Worm (Caenorhabditis elegans): ENCODE measurements around the gene F58E6.6.

ce11 chrV:9725719-9726118 lies 27.1 kb downstream of the F58E6.6 start:
- TF ChIP-seq unc-62 (GFP tag; optimal IDR thresholded peaks at IDR 0.05) (no peak), ztf-26 (tag; optimal IDR thresholded peaks at IDR 0.05) (no peak), Y95B8A.8 (GFP tag; IDR thresholded peaks at IDR 0.05) (no peak), T07F8.4 (tag; optimal IDR thresholded peaks at IDR 0.05) (no peak), ekl-4 (GFP tag; IDR thresholded peaks at IDR 0.05) (no peak)

Measured in whole organism, young adult.